Fruit fly (Drosophila melanogaster) ovary, adult (tissue): ENCODE data around the gene GstO1.

ENCODE experiments used
- CG17801 ChIP-seq: fragments of 200-800 bp; optimal IDR thresholded peaks from 2 replicates; lab custom pipeline; 2019; ENCODE audit warnings: missing biosample characterization, mild to moderate bottlenecking, missing genetic modification characterization, moderate library complexity; ENCODE audit not compliant: partially characterized antibody

Gene GstO1

dm6 chr3L:8524816-8525625, at the start of gene GstO1, which contains the start of gene foi:
TSS of gene GstO1 (minus strand) at chr3L:8524866.
TSS of gene foi (plus strand) at chr3L:8525244.
- peak; percentile 55 for TF ChIP-seq CG17801 (GFP tag; lab: Kevin White, UChicago)

- no peak for TF ChIP-seq CG17801 (GFP tag; lab: Kevin White, UChicago)
Measured at dm6 chr3L:8560637-8561036, 36.0 kb upstream of the GstO1 start.

- no peak for TF ChIP-seq CG17801 (GFP tag; lab: Kevin White, UChicago)
Measured at dm6 chr3L:8559754-8560328, 35.2 kb upstream of the GstO1 start.

- no peak for TF ChIP-seq CG17801 (GFP tag; lab: Kevin White, UChicago)
Measured at dm6 chr3L:8557018-8557417, 32.4 kb upstream of the GstO1 start.

dm6 chr3L:8554024-8554642, 29.5 kb upstream of the GstO1 start:
- no peak for TF ChIP-seq CG17801 (GFP tag; lab: Kevin White, UChicago)

dm6 chr3L:8553125-8553524, 28.5 kb upstream of the GstO1 start:
- TF ChIP-seq CG17801 (GFP tag; lab: Kevin White, UChicago): no peak

- TF ChIP-seq CG17801 (GFP tag; lab: Kevin White, UChicago): no peak
Measured at dm6 chr3L:8550836-8551235, 26.2 kb upstream of the GstO1 start.

dm6 chr3L:8549183-8549890, 24.7 kb upstream of the GstO1 start:
- TF ChIP-seq CG17801 (GFP tag; lab: Kevin White, UChicago): peak; percentile 12

- peak; percentile 47 for TF ChIP-seq CG17801 (GFP tag; lab: Kevin White, UChicago)
Measured at dm6 chr3L:8547104-8547523, 22.4 kb upstream of the GstO1 start.

dm6 chr3L:8546355-8546771, 21.7 kb upstream of the GstO1 start:
- peak; percentile 48 for TF ChIP-seq CG17801 (GFP tag; lab: Kevin White, UChicago)

- no peak for TF ChIP-seq CG17801 (GFP tag; lab: Kevin White, UChicago)
Measured at dm6 chr3L:8545473-8545872, 20.8 kb upstream of the GstO1 start.

dm6 chr3L:8544710-8545109, 20.0 kb upstream of the GstO1 start, which contains the start of gene rhea:
TSS of gene rhea (plus strand) at chr3L:8545001.
- peak; percentile 28 for TF ChIP-seq CG17801 (GFP tag; lab: Kevin White, UChicago)

- TF ChIP-seq CG17801 (GFP tag; lab: Kevin White, UChicago): no peak
Measured at dm6 chr3L:8543866-8544265, 19.2 kb upstream of the GstO1 start.

dm6 chr3L:8542213-8542612, 17.5 kb upstream of the GstO1 start:
- no peak for TF ChIP-seq CG17801 (GFP tag; lab: Kevin White, UChicago)

- TF ChIP-seq CG17801 (GFP tag; lab: Kevin White, UChicago): no peak
Measured at dm6 chr3L:8541669-8542068, 17.0 kb upstream of the GstO1 start.
